Worm (Caenorhabditis elegans) whole organism, late embryonic: ENCODE results near the gene Y69A2AR.1.
A peak's percentile ranks its signal among the peaks of the same experiment; 100 is the strongest.

Experiments
- C08G9.2 ChIP-seq: sonication (generic microtip); optimal IDR thresholded peaks from 2 replicates; lab custom pipeline; 2016; ENCODE audit warnings: mild to moderate bottlenecking, missing genetic modification characterization, moderate library complexity, missing compliant biosample characterization
- ceh-14 ChIP-seq: sonication (generic microtip); optimal IDR thresholded peaks from 2 replicates; lab custom pipeline; 2016; ENCODE audit warnings: missing genotype, missing genetic modification characterization, missing compliant biosample characterization
- ceh-9 ChIP-seq: sonication (generic microtip); optimal IDR thresholded peaks from 2 replicates; lab custom pipeline; 2016; ENCODE audit warnings: mild to moderate bottlenecking, missing genetic modification characterization, inconsistent platforms, missing compliant biosample characterization
- dmd-4 ChIP-seq: sonication (generic microtip); optimal IDR thresholded peaks from 2 replicates; lab custom pipeline; 2016; ENCODE audit warnings: borderline replicate concordance, missing genetic modification characterization, missing compliant biosample characterization
- hlh-6 ChIP-seq: sonication (generic microtip); optimal IDR thresholded peaks from 2 replicates; lab custom pipeline; 2016; ENCODE audit warnings: missing genotype, missing genetic modification characterization, missing compliant biosample characterization
- lin-11 ChIP-seq: fragments of 200-800 bp; sonication (Bioruptor generic); optimal IDR thresholded peaks from 2 replicates; lab custom pipeline; 2018; ENCODE audit warnings: mild to moderate bottlenecking, missing genetic modification characterization, missing compliant biosample characterization
- nhr-11 ChIP-seq: fragments of 150-350 bp; optimal IDR thresholded peaks from 2 replicates; lab custom pipeline; 2014; ENCODE audit warnings: missing biosample characterization, missing genetic modification characterization
- pat-9 ChIP-seq: fragments of 200-800 bp; sonication (Bioruptor generic); optimal IDR thresholded peaks from 2 replicates; lab custom pipeline; 2018; ENCODE audit warnings: mild to moderate bottlenecking, missing genetic modification characterization, moderate library complexity, missing compliant biosample characterization
- pha-2 ChIP-seq: sonication (generic microtip); optimal IDR thresholded peaks from 2 replicates; lab custom pipeline; 2017; ENCODE audit warnings: mild to moderate bottlenecking, missing genetic modification characterization, missing compliant biosample characterization
- pqm-1 ChIP-seq: sonication (generic microtip); optimal IDR thresholded peaks from 2 replicates; lab custom pipeline; 2016; ENCODE audit warnings: missing genetic modification characterization, missing compliant biosample characterization
- ref-2 ChIP-seq: sonication (generic microtip); optimal IDR thresholded peaks from 2 replicates; lab custom pipeline; 2016; ENCODE audit warnings: missing genetic modification characterization, missing compliant biosample characterization
- sox-2 ChIP-seq: fragments of 200-800 bp; sonication (Bioruptor generic); IDR thresholded peaks from 2 replicates; pipeline ENCODE4 v1.3.6; 2022; ENCODE audit warnings: missing genetic modification reagents, missing genetic modification characterization, missing compliant biosample characterization

ce11 chrIV:2656400-2657139 is 10.3 kb upstream of the Y69A2AR.1 start:
- TF ChIP-seq dmd-4 (tag; lab: Kevin White, UChicago) (no peak), nhr-11 (tag; lab: Kevin White, UChicago) (no peak), ref-2 (tag; lab: Kevin White, UChicago) (no peak), hlh-6 (tag; lab: Kevin White, UChicago) (no peak), C08G9.2 (no peak), ceh-14 (tag; lab: Kevin White, UChicago) (peak; percentile 33), pqm-1 (tag; lab: Kevin White, UChicago) (no peak), pat-9 (tag; lab: Kevin White, UChicago) (no peak), lin-11 (tag; lab: Kevin White, UChicago) (no peak), ceh-9 (tag; lab: Kevin White, UChicago) (no peak), pha-2 (tag; lab: Kevin White, UChicago) (no peak), sox-2 (no peak)
